Worm (Caenorhabditis elegans) whole organism, mixed stage, embryonic: Measurements from ENCODE around the gene alh-2.

Experiments
- M03D4.4 ChIP-seq: sonication (generic microtip); optimal IDR thresholded peaks from 2 replicates; lab custom pipeline; 2017; ENCODE audit warnings: mild to moderate bottlenecking, missing genetic modification characterization, missing compliant biosample characterization
- bed-3 ChIP-seq: fragments of 200-800 bp; sonication (Bioruptor generic); optimal IDR thresholded peaks from 3 replicates; lab custom pipeline; 2018; ENCODE audit warnings: mild to moderate bottlenecking, missing genetic modification characterization, moderate library complexity, missing compliant biosample characterization
- blmp-1 ChIP-seq: fragments of 150-350 bp; optimal IDR thresholded peaks from 2 replicates; lab custom pipeline; 2014; ENCODE audit warnings: missing biosample characterization, missing genetic modification characterization
- ceh-39 ChIP-seq: fragments of 150-350 bp; optimal IDR thresholded peaks from 2 replicates; lab custom pipeline; 2014; ENCODE audit warnings: missing biosample characterization, missing genetic modification characterization
- ceh-43 ChIP-seq: fragments of 200-800 bp; sonication (Bioruptor generic); optimal IDR thresholded peaks from 2 replicates; lab custom pipeline; 2018; ENCODE audit warnings: mild to moderate bottlenecking, missing genetic modification characterization, moderate library complexity, missing compliant biosample characterization
- ceh-83 ChIP-seq: fragments of 200-800 bp; sonication (Bioruptor generic); optimal IDR thresholded peaks from 2 replicates; lab custom pipeline; 2018; ENCODE audit warnings: mild to moderate bottlenecking, missing genetic modification characterization, missing compliant biosample characterization
- ces-1 ChIP-seq: fragments of 150-350 bp; optimal IDR thresholded peaks from 2 replicates; lab custom pipeline; 2014; ENCODE audit warnings: missing biosample characterization, missing genetic modification reagents, missing genetic modification characterization
- cnd-1 ChIP-seq: fragments of 200-800 bp; sonication (Bioruptor generic); optimal IDR thresholded peaks from 2 replicates; lab custom pipeline; 2018; ENCODE audit warnings: mild to moderate bottlenecking, missing genetic modification characterization, missing compliant biosample characterization
- drap-1 ChIP-seq: fragments of 200-800 bp; sonication (Bioruptor generic); optimal IDR thresholded peaks from 3 replicates; lab custom pipeline; 2018; ENCODE audit warnings: mild to moderate bottlenecking, missing genetic modification characterization, missing compliant biosample characterization
- elt-1 ChIP-seq: sonication (generic microtip); optimal IDR thresholded peaks from 2 replicates; lab custom pipeline; 2017; ENCODE audit warnings: missing genetic modification characterization, mild to moderate bottlenecking, missing compliant biosample characterization, antibody characterized with exemption, moderate library complexity, borderline replicate concordance; ENCODE audit not compliant: insufficient read depth
- elt-3 ChIP-seq: fragments of 150-350 bp; optimal IDR thresholded peaks from 2 replicates; lab custom pipeline; 2014; ENCODE audit warnings: missing biosample characterization, missing genetic modification characterization
- ham-2 ChIP-seq: fragments of 200-800 bp; sonication (Bioruptor generic); optimal IDR thresholded peaks from 2 replicates; lab custom pipeline; 2018; ENCODE audit warnings: mild to moderate bottlenecking, missing genetic modification characterization, missing compliant biosample characterization
- hlh-1 ChIP-seq: fragments of 150-350 bp; optimal IDR thresholded peaks from 2 replicates; lab custom pipeline; 2014; ENCODE audit warnings: missing biosample characterization, missing genetic modification reagents, missing genetic modification characterization
- lin-13 ChIP-seq: fragments of 150-350 bp; optimal IDR thresholded peaks from 2 replicates; lab custom pipeline; 2014; ENCODE audit warnings: missing biosample characterization, missing genetic modification characterization
- lin-32 ChIP-seq: fragments of 200-800 bp; sonication (Bioruptor generic); optimal IDR thresholded peaks from 2 replicates; lab custom pipeline; 2018; ENCODE audit warnings: mild to moderate bottlenecking, missing genetic modification characterization, missing compliant biosample characterization
- lsy-2 ChIP-seq: fragments of 150-350 bp; optimal IDR thresholded peaks from 2 replicates; lab custom pipeline; 2014; ENCODE audit warnings: missing biosample characterization, missing genetic modification characterization
- mab-5 ChIP-seq: fragments of 150-350 bp; optimal IDR thresholded peaks from 2 replicates; lab custom pipeline; 2014; ENCODE audit warnings: missing biosample characterization, missing genetic modification characterization
- mep-1 ChIP-seq: fragments of 150-350 bp; optimal IDR thresholded peaks from 2 replicates; lab custom pipeline; 2017; ENCODE audit warnings: missing biosample characterization, missing genetic modification reagents, missing genetic modification characterization, inconsistent platforms
- nhr-2 ChIP-seq: fragments of 150-350 bp; optimal IDR thresholded peaks from 2 replicates; lab custom pipeline; 2014; ENCODE audit warnings: missing biosample characterization, missing genetic modification characterization
- nhr-237 ChIP-seq: fragments of 150-350 bp; optimal IDR thresholded peaks from 2 replicates; lab custom pipeline; 2014; ENCODE audit warnings: missing biosample characterization, missing genetic modification characterization
- nhr-28 ChIP-seq: fragments of 150-350 bp; optimal IDR thresholded peaks from 2 replicates; lab custom pipeline; 2014; ENCODE audit warnings: missing biosample characterization, missing genetic modification characterization
- nhr-76 ChIP-seq: sonication (generic microtip); optimal IDR thresholded peaks from 2 replicates; lab custom pipeline; 2017; ENCODE audit warnings: missing biosample characterization, missing genetic modification characterization
- pha-4 ChIP-seq: fragments of 150-350 bp; optimal IDR thresholded peaks from 2 replicates; lab custom pipeline; 2018; ENCODE audit warnings: missing biosample characterization, missing genetic modification reagents, missing genetic modification characterization
- sem-2 ChIP-seq: fragments of 200-800 bp; sonication (Bioruptor generic); optimal IDR thresholded peaks from 2 replicates; lab custom pipeline; 2018; ENCODE audit warnings: mild to moderate bottlenecking, missing genetic modification characterization, missing compliant biosample characterization
- snpc-4 ChIP-seq: fragments of 150-350 bp; optimal IDR thresholded peaks from 2 replicates; lab custom pipeline; 2014; ENCODE audit warnings: missing biosample characterization, missing genetic modification characterization
- sptf-1 ChIP-seq: sonication (generic microtip); optimal IDR thresholded peaks from 2 replicates; lab custom pipeline; 2017; ENCODE audit warnings: mild to moderate bottlenecking, missing genetic modification characterization, moderate library complexity, missing compliant biosample characterization
- tbx-8 ChIP-seq: fragments of 200-800 bp; sonication (Bioruptor generic); optimal IDR thresholded peaks from 2 replicates; lab custom pipeline; 2018; ENCODE audit warnings: mild to moderate bottlenecking, missing genetic modification characterization, moderate library complexity, missing compliant biosample characterization
- unc-120 ChIP-seq: sonication (generic microtip); optimal IDR thresholded peaks from 2 replicates; lab custom pipeline; 2017; ENCODE audit warnings: missing genetic modification characterization, missing compliant biosample characterization; ENCODE audit not compliant: poor library complexity, severe bottlenecking
- unc-39 ChIP-seq: fragments of 150-350 bp; optimal IDR thresholded peaks from 2 replicates; lab custom pipeline; 2014; ENCODE audit warnings: missing biosample characterization, missing genetic modification characterization
- unc-62 ChIP-seq: fragments of 150-350 bp; optimal IDR thresholded peaks from 2 replicates; lab custom pipeline; 2014; ENCODE audit warnings: missing biosample characterization, missing genetic modification reagents, missing genetic modification characterization
- zip-8 ChIP-seq: fragments of 150-350 bp; optimal IDR thresholded peaks from 2 replicates; lab custom pipeline; 2014; ENCODE audit warnings: missing biosample characterization, missing genetic modification characterization
- ztf-11 ChIP-seq: fragments of 150-350 bp; optimal IDR thresholded peaks from 2 replicates; lab custom pipeline; 2014; ENCODE audit warnings: missing biosample characterization, missing genetic modification characterization

The alh-2 gene

ce11 chrV:1643886-1644285, at the start of gene alh-2:
TSS of gene alh-2 (plus strand) at chrV:1644169.
- no peak for TF ChIP-seq lin-32 (GFP tag; lab: Kevin White, UChicago)
- no peak for TF ChIP-seq nhr-2 (tag; lab: Kevin White, UChicago)
- no peak for TF ChIP-seq tbx-8 (GFP tag; lab: Kevin White, UChicago)
- TF ChIP-seq sem-2: no peak
- TF ChIP-seq lin-13 (tag; lab: Kevin White, UChicago): no peak
- no peak for TF ChIP-seq unc-62 (GFP tag; lab: Kevin White, UChicago)
- TF ChIP-seq nhr-28 (tag; lab: Kevin White, UChicago): no peak
- TF ChIP-seq snpc-4: no peak
- no peak for TF ChIP-seq ham-2
- TF ChIP-seq unc-120: no peak
- no peak for TF ChIP-seq mep-1
- TF ChIP-seq bed-3 (GFP tag; lab: Kevin White, UChicago): no peak
- no peak for TF ChIP-seq nhr-76 (tag; lab: Kevin White, UChicago)
- no peak for TF ChIP-seq ceh-39
- TF ChIP-seq sptf-1: no peak
- TF ChIP-seq ces-1 (GFP tag; lab: Kevin White, UChicago): no peak
- TF ChIP-seq lsy-2 (tag; lab: Kevin White, UChicago): no peak

ce11 chrV:1594554-1595092, 49.3 kb upstream of the alh-2 start:
- TF ChIP-seq ceh-39: no peak
- TF ChIP-seq pha-4: no peak

ce11 chrV:1600561-1601088, 43.3 kb upstream of the alh-2 start, which contains the start of gene F16B4.2:
TSS of gene F16B4.2 (plus strand) at chrV:1601038.
- TF ChIP-seq nhr-76 (tag; lab: Kevin White, UChicago) (no peak), ceh-43 (GFP tag; lab: Kevin White, UChicago) (no peak), unc-120 (no peak), zip-8 (no peak), pha-4 (no peak), drap-1 (GFP tag; lab: Kevin White, UChicago) (no peak), nhr-28 (tag; lab: Kevin White, UChicago) (no peak), nhr-237 (tag; lab: Kevin White, UChicago) (no peak), elt-3 (tag; lab: Kevin White, UChicago) (no peak), ceh-83 (no peak), ham-2 (no peak), ces-1 (GFP tag; lab: Kevin White, UChicago) (no peak), lsy-2 (tag; lab: Kevin White, UChicago) (no peak), M03D4.4 (no peak)

ce11 chrV:1607790-1608189, 36.2 kb upstream of the alh-2 start, which contains the start of gene nhr-178:
TSS of gene nhr-178 (minus strand) at chrV:1607953.
- TF ChIP-seq zip-8 (no peak), mep-1 (no peak), ces-1 (GFP tag; lab: Kevin White, UChicago) (no peak), mab-5 (tag; lab: Kevin White, UChicago) (no peak), elt-3 (tag; lab: Kevin White, UChicago) (no peak), sem-2 (no peak), sptf-1 (no peak), M03D4.4 (no peak), lin-13 (tag; lab: Kevin White, UChicago) (no peak), snpc-4 (no peak), unc-39 (no peak), elt-1 (no peak), blmp-1 (tag; lab: Kevin White, UChicago) (no peak), tbx-8 (GFP tag; lab: Kevin White, UChicago) (no peak), nhr-2 (tag; lab: Kevin White, UChicago) (no peak), ham-2 (no peak)

- TF ChIP-seq snpc-4: no peak
- no peak for TF ChIP-seq lin-13 (tag; lab: Kevin White, UChicago)
- no peak for TF ChIP-seq elt-1
- no peak for TF ChIP-seq cnd-1 (tag; lab: Kevin White, UChicago)
- no peak for TF ChIP-seq lin-32 (GFP tag; lab: Kevin White, UChicago)
- no peak for TF ChIP-seq blmp-1 (tag; lab: Kevin White, UChicago)
- TF ChIP-seq ceh-39: no peak
- TF ChIP-seq hlh-1 (tag; lab: Kevin White, UChicago): no peak
- TF ChIP-seq ham-2: no peak
- no peak for TF ChIP-seq mep-1
- no peak for TF ChIP-seq nhr-76 (tag; lab: Kevin White, UChicago)
- no peak for TF ChIP-seq pha-4
- no peak for TF ChIP-seq unc-62 (GFP tag; lab: Kevin White, UChicago)
- TF ChIP-seq zip-8: no peak
- no peak for TF ChIP-seq ces-1 (GFP tag; lab: Kevin White, UChicago)
- no peak for TF ChIP-seq ztf-11 (tag; lab: Kevin White, UChicago)
These were observed 33.9 kb upstream of the alh-2 start, which contains the start of gene nhr-177 for ce11 chrV:1610097-1610496. TSS of gene nhr-177 (plus strand) at chrV:1610263.
